Fruit fly (Drosophila melanogaster): ENCODE data around the gene CG10864.

dm6 chr3R:18365978-18366643 lies 45.3 kb downstream of the CG10864 start, which contains the start of the genes WRNexo and Nup43:
- TF ChIP-seq CG13624 (GFP tag; optimal IDR thresholded peaks at IDR 0.05) (no peak), CG13296 (GFP tag; optimal IDR thresholded peaks at IDR 0.05) (no peak), CG6689 (GFP tag; IDR thresholded peaks at IDR 0.05) (peak; percentile 30; the same call in 1 of the 2 replicates), sens-2 (GFP tag; IDR thresholded peaks at IDR 0.05) (no peak), Sox102F (GFP tag; optimal IDR thresholded peaks at IDR 0.05) (no peak), Gug (GFP tag; IDR thresholded peaks at IDR 0.05) (peak; percentile 32; the same call in 2 of the 4 replicates)

All from whole organism, embryonic.